Worm (Caenorhabditis elegans) whole organism, mixed stage, embryonic: ENCODE measurements around the gene taf-6.1.

ENCODE experiments used
- M03D4.4 ChIP-seq: sonication (generic microtip); optimal IDR thresholded peaks from 2 replicates; lab custom pipeline; 2017; ENCODE audit warnings: mild to moderate bottlenecking, missing genetic modification characterization, missing compliant biosample characterization
- bed-3 ChIP-seq: fragments of 200-800 bp; sonication (Bioruptor generic); optimal IDR thresholded peaks from 3 replicates; lab custom pipeline; 2018; ENCODE audit warnings: mild to moderate bottlenecking, missing genetic modification characterization, moderate library complexity, missing compliant biosample characterization
- blmp-1 ChIP-seq: fragments of 150-350 bp; optimal IDR thresholded peaks from 2 replicates; lab custom pipeline; 2014; ENCODE audit warnings: missing biosample characterization, missing genetic modification characterization
- ceh-39 ChIP-seq: fragments of 150-350 bp; optimal IDR thresholded peaks from 2 replicates; lab custom pipeline; 2014; ENCODE audit warnings: missing biosample characterization, missing genetic modification characterization
- ceh-43 ChIP-seq: fragments of 200-800 bp; sonication (Bioruptor generic); optimal IDR thresholded peaks from 2 replicates; lab custom pipeline; 2018; ENCODE audit warnings: mild to moderate bottlenecking, missing genetic modification characterization, moderate library complexity, missing compliant biosample characterization
- ceh-83 ChIP-seq: fragments of 200-800 bp; sonication (Bioruptor generic); optimal IDR thresholded peaks from 2 replicates; lab custom pipeline; 2018; ENCODE audit warnings: mild to moderate bottlenecking, missing genetic modification characterization, missing compliant biosample characterization
- ces-1 ChIP-seq: fragments of 150-350 bp; optimal IDR thresholded peaks from 2 replicates; lab custom pipeline; 2014; ENCODE audit warnings: missing biosample characterization, missing genetic modification reagents, missing genetic modification characterization
- cnd-1 ChIP-seq: fragments of 200-800 bp; sonication (Bioruptor generic); optimal IDR thresholded peaks from 2 replicates; lab custom pipeline; 2018; ENCODE audit warnings: mild to moderate bottlenecking, missing genetic modification characterization, missing compliant biosample characterization
- drap-1 ChIP-seq: fragments of 200-800 bp; sonication (Bioruptor generic); optimal IDR thresholded peaks from 3 replicates; lab custom pipeline; 2018; ENCODE audit warnings: mild to moderate bottlenecking, missing genetic modification characterization, missing compliant biosample characterization
- elt-3 ChIP-seq: fragments of 150-350 bp; optimal IDR thresholded peaks from 2 replicates; lab custom pipeline; 2014; ENCODE audit warnings: missing biosample characterization, missing genetic modification characterization
- flh-1 ChIP-seq: fragments of 200-800 bp; sonication (Bioruptor generic); optimal IDR thresholded peaks from 2 replicates; lab custom pipeline; 2018; ENCODE audit warnings: mild to moderate bottlenecking, missing genetic modification characterization, moderate library complexity, missing compliant biosample characterization
- lin-13 ChIP-seq: fragments of 150-350 bp; optimal IDR thresholded peaks from 2 replicates; lab custom pipeline; 2014; ENCODE audit warnings: missing biosample characterization, missing genetic modification characterization
- lin-32 ChIP-seq: fragments of 200-800 bp; sonication (Bioruptor generic); optimal IDR thresholded peaks from 2 replicates; lab custom pipeline; 2018; ENCODE audit warnings: mild to moderate bottlenecking, missing genetic modification characterization, missing compliant biosample characterization
- lsy-2 ChIP-seq: fragments of 150-350 bp; optimal IDR thresholded peaks from 2 replicates; lab custom pipeline; 2014; ENCODE audit warnings: missing biosample characterization, missing genetic modification characterization
- mab-5 ChIP-seq: fragments of 150-350 bp; optimal IDR thresholded peaks from 2 replicates; lab custom pipeline; 2014; ENCODE audit warnings: missing biosample characterization, missing genetic modification characterization
- mep-1 ChIP-seq: fragments of 150-350 bp; optimal IDR thresholded peaks from 2 replicates; lab custom pipeline; 2017; ENCODE audit warnings: missing biosample characterization, missing genetic modification reagents, missing genetic modification characterization, inconsistent platforms
- mls-2 ChIP-seq: sonication (generic microtip); optimal IDR thresholded peaks from 2 replicates; lab custom pipeline; 2016; ENCODE audit warnings: mild to moderate bottlenecking, missing genetic modification characterization, moderate library complexity, missing compliant biosample characterization
- nhr-12 ChIP-seq: fragments of 150-350 bp; optimal IDR thresholded peaks from 2 replicates; lab custom pipeline; 2014; ENCODE audit warnings: missing biosample characterization, missing genetic modification characterization
- nhr-2 ChIP-seq: fragments of 150-350 bp; optimal IDR thresholded peaks from 2 replicates; lab custom pipeline; 2014; ENCODE audit warnings: missing biosample characterization, missing genetic modification characterization
- nhr-237 ChIP-seq: fragments of 150-350 bp; optimal IDR thresholded peaks from 2 replicates; lab custom pipeline; 2014; ENCODE audit warnings: missing biosample characterization, missing genetic modification characterization
- nhr-28 ChIP-seq: fragments of 150-350 bp; optimal IDR thresholded peaks from 2 replicates; lab custom pipeline; 2014; ENCODE audit warnings: missing biosample characterization, missing genetic modification characterization
- nhr-76 ChIP-seq: sonication (generic microtip); optimal IDR thresholded peaks from 2 replicates; lab custom pipeline; 2017; ENCODE audit warnings: missing biosample characterization, missing genetic modification characterization
- sem-2 ChIP-seq: fragments of 200-800 bp; sonication (Bioruptor generic); optimal IDR thresholded peaks from 2 replicates; lab custom pipeline; 2018; ENCODE audit warnings: mild to moderate bottlenecking, missing genetic modification characterization, missing compliant biosample characterization
- snpc-4 ChIP-seq: fragments of 150-350 bp; optimal IDR thresholded peaks from 2 replicates; lab custom pipeline; 2014; ENCODE audit warnings: missing biosample characterization, missing genetic modification characterization
- sptf-1 ChIP-seq: sonication (generic microtip); optimal IDR thresholded peaks from 2 replicates; lab custom pipeline; 2017; ENCODE audit warnings: mild to moderate bottlenecking, missing genetic modification characterization, moderate library complexity, missing compliant biosample characterization
- tbx-8 ChIP-seq: fragments of 200-800 bp; sonication (Bioruptor generic); optimal IDR thresholded peaks from 2 replicates; lab custom pipeline; 2018; ENCODE audit warnings: mild to moderate bottlenecking, missing genetic modification characterization, moderate library complexity, missing compliant biosample characterization
- unc-120 ChIP-seq: sonication (generic microtip); optimal IDR thresholded peaks from 2 replicates; lab custom pipeline; 2017; ENCODE audit warnings: missing genetic modification characterization, missing compliant biosample characterization; ENCODE audit not compliant: poor library complexity, severe bottlenecking
- unc-39 ChIP-seq: fragments of 150-350 bp; optimal IDR thresholded peaks from 2 replicates; lab custom pipeline; 2014; ENCODE audit warnings: missing biosample characterization, missing genetic modification characterization
- unc-62 ChIP-seq: fragments of 150-350 bp; optimal IDR thresholded peaks from 2 replicates; lab custom pipeline; 2014; ENCODE audit warnings: missing biosample characterization, missing genetic modification reagents, missing genetic modification characterization
- ztf-11 ChIP-seq: fragments of 150-350 bp; optimal IDR thresholded peaks from 2 replicates; lab custom pipeline; 2014; ENCODE audit warnings: missing biosample characterization, missing genetic modification characterization

Gene taf-6.1

ce11 chrII:1152732-1153131 is 25.0 kb downstream of the taf-6.1 start:
- TF ChIP-seq elt-3 (no peak), drap-1 (GFP tag; lab: Kevin White, UChicago) (no peak), unc-39 (tag; lab: Kevin White, UChicago) (no peak), ces-1 (GFP tag; lab: Kevin White, UChicago) (no peak), unc-120 (no peak), tbx-8 (no peak), mls-2 (tag; lab: Kevin White, UChicago) (no peak), blmp-1 (no peak), nhr-28 (no peak), flh-1 (GFP tag; lab: Kevin White, UChicago) (no peak), nhr-12 (tag; lab: Kevin White, UChicago) (no peak), ceh-83 (GFP tag; lab: Kevin White, UChicago) (no peak)

ce11 chrII:1153299-1153698 is 25.5 kb downstream of the taf-6.1 start:
- TF ChIP-seq mep-1 (no peak), nhr-2 (tag; lab: Kevin White, UChicago) (no peak), blmp-1 (no peak), lsy-2 (tag; lab: Kevin White, UChicago) (no peak), tbx-8 (no peak), ceh-43 (GFP tag; lab: Kevin White, UChicago) (no peak), nhr-12 (tag; lab: Kevin White, UChicago) (no peak), ceh-83 (GFP tag; lab: Kevin White, UChicago) (no peak), nhr-237 (no peak), ceh-39 (tag; lab: Kevin White, UChicago) (no peak), unc-62 (GFP tag; lab: Kevin White, UChicago) (no peak)

DNA sequence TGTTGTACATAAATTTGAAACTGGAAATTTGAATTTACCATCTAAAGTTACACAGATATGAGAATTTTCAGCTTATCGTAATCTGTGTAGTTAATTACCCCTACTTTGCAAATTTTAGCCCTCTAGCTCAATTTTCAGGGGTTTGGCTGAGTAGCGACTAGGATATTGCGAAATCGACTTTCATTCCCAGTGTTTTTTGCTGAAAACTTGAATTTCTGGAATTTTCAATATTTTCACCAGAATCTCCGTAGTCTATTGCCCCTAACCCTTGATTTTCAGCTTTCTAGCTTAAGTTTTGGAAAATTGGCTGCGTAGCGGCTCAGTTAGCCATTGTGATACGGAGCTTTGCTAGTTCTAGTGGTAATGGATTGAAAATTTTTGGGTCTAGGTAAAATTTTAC is 29.4 kb downstream of the taf-6.1 start:
- TF ChIP-seq unc-39 (tag; lab: Kevin White, UChicago) (no peak), ceh-83 (GFP tag; lab: Kevin White, UChicago) (no peak), flh-1 (GFP tag; lab: Kevin White, UChicago) (no peak), ces-1 (GFP tag; lab: Kevin White, UChicago) (no peak), ztf-11 (tag; lab: Kevin White, UChicago) (no peak), nhr-2 (tag; lab: Kevin White, UChicago) (no peak), drap-1 (GFP tag; lab: Kevin White, UChicago) (no peak), bed-3 (GFP tag; lab: Kevin White, UChicago) (no peak), unc-62 (GFP tag; lab: Kevin White, UChicago) (no peak), lsy-2 (tag; lab: Kevin White, UChicago) (no peak), lin-32 (GFP tag; lab: Kevin White, UChicago) (no peak), elt-3 (no peak), cnd-1 (no peak), ceh-39 (tag; lab: Kevin White, UChicago) (no peak)
- TF ChIP-seq, all 35 proteins: peak for 0

- TF ChIP-seq ztf-11 (tag; lab: Kevin White, UChicago) (no peak), nhr-28 (no peak), blmp-1 (no peak), lin-13 (tag; lab: Kevin White, UChicago) (no peak), lsy-2 (tag; lab: Kevin White, UChicago) (no peak), cnd-1 (no peak), mls-2 (tag; lab: Kevin White, UChicago) (no peak), snpc-4 (tag; lab: Kevin White, UChicago) (no peak), sptf-1 (tag; lab: Kevin White, UChicago) (no peak), flh-1 (GFP tag; lab: Kevin White, UChicago) (no peak), lin-32 (GFP tag; lab: Kevin White, UChicago) (no peak), mep-1 (no peak), sem-2 (GFP tag; lab: Kevin White, UChicago) (no peak)
- TF ChIP-seq, all 35 proteins: peak for 0
Observed at ce11 chrII:1159718-1160117, 31.9 kb downstream of the taf-6.1 start.

ce11 chrII:1163275-1163674 is 35.5 kb downstream of the taf-6.1 start, which contains the start of gene T23F4.2:
Gene T23F4.2, plus strand, starts transcription at chrII:1163575.
- TF ChIP-seq ces-1 (GFP tag; lab: Kevin White, UChicago), result no peak
- TF ChIP-seq mls-2 (tag; lab: Kevin White, UChicago), result no peak
- TF ChIP-seq unc-120, result no peak
- TF ChIP-seq nhr-76, result no peak
- TF ChIP-seq ceh-43 (GFP tag; lab: Kevin White, UChicago), result no peak
- no peak for TF ChIP-seq sptf-1 (tag; lab: Kevin White, UChicago)
- TF ChIP-seq cnd-1, result no peak
- no peak for TF ChIP-seq snpc-4 (tag; lab: Kevin White, UChicago)
- no peak for TF ChIP-seq ceh-83 (GFP tag; lab: Kevin White, UChicago)
- TF ChIP-seq unc-62 (GFP tag; lab: Kevin White, UChicago), result no peak
- TF ChIP-seq elt-3, result no peak
- no peak for TF ChIP-seq ceh-39 (tag; lab: Kevin White, UChicago)
- no peak for TF ChIP-seq mab-5 (tag; lab: Kevin White, UChicago)
- TF ChIP-seq M03D4.4 (tag; lab: Kevin White, UChicago), result no peak
- TF ChIP-seq, all 35 proteins: peak for 0
